Fruit fly (Drosophila melanogaster): ENCODE measurements around the gene CG6765.
A peak's percentile ranks its signal among the peaks of the same experiment; 100 is the strongest.

Gene CG6765

DNA sequence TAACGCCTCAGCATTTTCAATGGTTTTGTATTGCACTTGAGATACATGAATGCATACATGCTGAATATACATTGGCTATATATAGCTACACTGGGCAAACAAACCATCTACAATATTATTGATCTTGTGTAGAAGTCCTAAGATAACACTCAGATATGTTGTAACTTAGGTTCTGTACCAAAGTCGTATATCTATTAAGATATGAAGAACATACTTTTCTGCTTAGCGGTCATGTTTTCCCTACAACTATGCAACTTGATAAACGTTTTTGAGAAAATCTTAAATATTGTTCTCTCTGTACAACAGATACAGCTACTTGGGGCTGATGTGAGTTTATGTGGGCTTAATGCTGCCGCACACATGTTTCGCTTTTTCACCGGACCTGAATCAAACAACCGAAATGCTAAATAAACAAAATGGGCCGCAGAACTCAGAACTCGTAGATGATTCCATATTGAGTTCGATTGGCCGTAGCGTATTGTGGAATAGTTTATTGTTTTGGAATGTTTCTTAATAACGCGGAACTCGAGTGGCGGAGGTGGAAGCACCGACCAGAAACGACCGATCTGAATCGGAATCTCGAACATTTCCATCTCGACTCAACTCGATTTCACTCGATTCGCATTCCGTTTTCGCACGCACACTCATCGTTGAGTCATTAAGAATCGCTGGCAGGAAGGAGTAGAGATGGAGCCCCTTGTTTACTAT lies 36.8 kb downstream of the CG6765 start:
- TF ChIP-seq CG17806 (tag; optimal IDR thresholded peaks at IDR 0.05): peak; percentile 47
- TF ChIP-seq CG8159 (tag; optimal IDR thresholded peaks at IDR 0.05): peak; percentile 73
- TF ChIP-seq CG34367 (tag; optimal IDR thresholded peaks at IDR 0.05): peak; percentile 29
- TF ChIP-seq Ets98B (GFP tag; IDR thresholded peaks at IDR 0.05): peak; percentile 58
- peak; percentile 66 for TF ChIP-seq CG15710 (tag; optimal IDR thresholded peaks at IDR 0.05)
- peak; percentile 68 for TF ChIP-seq CG14655 (GFP tag; optimal IDR thresholded peaks at IDR 0.05)
- peak; percentile 41 for TF ChIP-seq Pif1B (GFP tag; optimal IDR thresholded peaks at IDR 0.05)
- no peak for TF ChIP-seq rn (GFP tag; IDR thresholded peaks at IDR 0.05)
- TF ChIP-seq fd96Ca (GFP tag; IDR thresholded peaks at IDR 0.05): peak; percentile 62; the same call in 2 of the 3 replicates
- no peak for TF ChIP-seq gl (tag; optimal IDR thresholded peaks at IDR 0.05)
- TF ChIP-seq Pif1A (GFP tag; optimal IDR thresholded peaks at IDR 0.05): peak; percentile 43
- TF ChIP-seq CG9948 (tag; optimal IDR thresholded peaks at IDR 0.05): peak; percentile 64
- TF ChIP-seq EcR (GFP tag; optimal IDR thresholded peaks at IDR 0.05): no peak
- TF ChIP-seq CG8301 (tag; optimal IDR thresholded peaks at IDR 0.05): peak; percentile 56
- TF ChIP-seq CG4496 (GFP tag; IDR thresholded peaks at IDR 0.05): peak; percentile 78
- TF ChIP-seq CG13204 (GFP tag; optimal IDR thresholded peaks at IDR 0.05): no peak
- peak; percentile 60; the same call in 1 of the 2 replicates for TF ChIP-seq CG32121 (GFP tag; IDR thresholded peaks at IDR 0.05)
- no peak for TF ChIP-seq CG10348 (GFP tag; IDR thresholded peaks at IDR 0.05)

DNA sequence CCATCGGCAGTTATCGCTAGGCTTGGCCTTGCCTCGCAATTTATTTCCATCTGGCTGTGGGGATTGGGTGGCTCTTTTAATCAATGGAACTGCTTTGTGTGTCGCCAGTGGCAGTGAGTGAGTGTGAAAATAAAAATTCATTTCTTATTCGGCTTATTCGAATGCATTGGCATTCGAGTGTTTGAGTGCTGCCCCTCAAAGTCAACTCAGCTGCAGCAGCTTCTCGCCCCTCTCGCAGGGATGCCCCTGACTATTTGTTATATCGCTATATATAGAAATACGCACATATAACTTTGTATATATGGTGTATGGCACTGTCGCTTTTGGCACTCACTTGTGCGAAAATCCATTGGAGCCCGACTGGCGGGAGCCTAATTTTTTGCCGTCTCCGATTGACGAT lies 38.3 kb downstream of the CG6765 start:
- peak; percentile 43 for TF ChIP-seq EcR (GFP tag; optimal IDR thresholded peaks at IDR 0.05)
- no peak for TF ChIP-seq CG12605 (GFP tag; IDR thresholded peaks at IDR 0.05)
- TF ChIP-seq Ets98B (GFP tag; IDR thresholded peaks at IDR 0.05): peak; percentile 57
- TF ChIP-seq CG8301 (tag; optimal IDR thresholded peaks at IDR 0.05): no peak
- no peak for TF ChIP-seq CG15710 (tag; optimal IDR thresholded peaks at IDR 0.05)
- TF ChIP-seq Snoo (tag; optimal IDR thresholded peaks at IDR 0.05): no peak
- TF ChIP-seq CG4496 (GFP tag; IDR thresholded peaks at IDR 0.05): 0 out of 3 replicates have a peak, but pooled peaks have one; percentile 30
- TF ChIP-seq CG9948 (tag; optimal IDR thresholded peaks at IDR 0.05): no peak
- no peak for TF ChIP-seq D1 (tag; optimal IDR thresholded peaks at IDR 0.05)
- peak; percentile 64 for TF ChIP-seq fd96Ca (GFP tag; IDR thresholded peaks at IDR 0.05)
- TF ChIP-seq CG34367 (tag; optimal IDR thresholded peaks at IDR 0.05): no peak
- no peak for TF ChIP-seq gl (tag; optimal IDR thresholded peaks at IDR 0.05)
- TF ChIP-seq rn (GFP tag; IDR thresholded peaks at IDR 0.05): no peak
- peak; percentile 5 for TF ChIP-seq CG14655 (GFP tag; optimal IDR thresholded peaks at IDR 0.05)
- peak; percentile 55 for TF ChIP-seq CG32121 (GFP tag; IDR thresholded peaks at IDR 0.05)
- TF ChIP-seq Pif1A (GFP tag; optimal IDR thresholded peaks at IDR 0.05): no peak
- no peak for TF ChIP-seq Pif1B (GFP tag; optimal IDR thresholded peaks at IDR 0.05)
- no peak for TF ChIP-seq CG17806 (tag; optimal IDR thresholded peaks at IDR 0.05)
- no peak for TF ChIP-seq CG8159 (tag; optimal IDR thresholded peaks at IDR 0.05)
- no peak for TF ChIP-seq CG13204 (GFP tag; optimal IDR thresholded peaks at IDR 0.05)
- TF ChIP-seq CG10348 (GFP tag; IDR thresholded peaks at IDR 0.05): no peak

DNA sequence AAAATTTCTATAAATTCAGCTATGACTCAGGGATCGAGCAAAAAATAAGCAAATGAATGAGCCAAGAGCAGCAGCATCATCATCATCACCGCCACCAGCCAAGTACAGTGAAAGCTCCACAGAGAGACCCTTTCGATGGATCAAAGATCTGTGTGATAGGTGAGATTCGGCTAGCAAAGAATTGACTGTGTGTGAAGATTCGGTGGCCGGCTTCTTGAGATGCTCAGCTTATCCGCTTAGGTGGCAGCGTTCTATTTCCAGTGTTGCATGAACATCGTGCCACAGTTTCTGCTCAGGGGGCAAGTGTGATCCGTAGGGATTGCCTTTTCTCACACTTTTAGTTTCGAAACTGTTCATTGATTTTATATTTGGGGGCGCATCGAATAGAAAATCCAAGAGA lies 40.6 kb downstream of the CG6765 start:
- TF ChIP-seq CG32121 (GFP tag; IDR thresholded peaks at IDR 0.05) (peak; percentile 47; the same call in 1 of the 2 replicates), CG17806 (tag; optimal IDR thresholded peaks at IDR 0.05) (no peak)

DNA sequence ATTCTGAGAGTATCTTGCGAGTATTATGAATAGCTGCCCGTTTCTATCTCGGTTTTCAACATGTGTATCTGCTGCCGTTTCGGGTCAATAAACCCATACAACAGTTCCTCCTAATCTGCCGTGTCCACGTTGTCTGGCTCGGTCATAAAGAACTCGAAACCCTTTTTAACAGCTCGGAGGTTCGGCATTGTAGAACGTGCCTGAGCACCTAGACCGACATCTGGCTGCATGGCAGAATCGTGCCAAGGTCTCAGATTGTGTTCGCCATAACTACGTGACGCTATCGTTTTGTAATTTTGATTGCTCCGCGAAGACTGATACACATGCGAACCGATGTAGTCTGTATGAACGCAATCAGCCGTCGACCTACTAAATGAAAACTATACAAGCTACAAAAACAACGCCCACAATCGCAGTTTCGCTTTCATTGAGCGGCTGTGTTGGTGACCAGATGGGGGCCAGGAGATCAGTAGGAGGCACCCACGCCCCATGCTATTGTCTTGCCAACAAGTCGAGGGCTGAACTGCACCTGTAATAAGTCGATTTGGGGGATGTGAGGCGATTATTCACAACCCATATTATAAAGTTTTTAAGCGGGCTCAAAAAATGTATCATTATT lies 41.6 kb downstream of the CG6765 start:
- TF ChIP-seq fd96Ca (GFP tag; IDR thresholded peaks at IDR 0.05): no peak
- no peak for TF ChIP-seq rn (GFP tag; IDR thresholded peaks at IDR 0.05)
- 0 out of 3 replicates have a peak, but pooled peaks have one; percentile 48 for TF ChIP-seq CG4496 (GFP tag; IDR thresholded peaks at IDR 0.05)
- TF ChIP-seq EcR (GFP tag; optimal IDR thresholded peaks at IDR 0.05): peak; percentile 83
- no peak for TF ChIP-seq CG10348 (GFP tag; IDR thresholded peaks at IDR 0.05)

DNA sequence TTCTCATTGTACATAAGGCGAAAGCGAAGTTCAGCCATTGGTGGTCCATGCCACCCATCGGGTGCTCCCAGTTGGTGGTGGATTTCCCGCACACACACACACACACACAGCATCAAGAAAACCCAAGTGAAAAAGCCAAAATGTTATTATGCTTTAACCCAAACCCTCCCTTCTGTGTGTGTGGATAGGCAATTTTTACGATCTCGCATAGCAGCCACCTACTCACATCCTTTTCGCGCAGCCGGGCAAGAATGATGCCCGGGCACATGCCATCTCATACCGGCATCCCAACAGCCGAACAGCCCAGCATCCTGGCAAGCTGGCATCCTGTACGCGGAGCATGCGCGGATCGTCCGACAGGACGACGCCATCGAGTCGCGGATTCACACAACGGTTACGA lies 44.5 kb downstream of the CG6765 start:
- no peak for TF ChIP-seq CG4496 (GFP tag; IDR thresholded peaks at IDR 0.05)
- TF ChIP-seq Ets98B (GFP tag; IDR thresholded peaks at IDR 0.05): no peak
- TF ChIP-seq CG12605 (GFP tag; IDR thresholded peaks at IDR 0.05): no peak
- TF ChIP-seq CG34367 (tag; optimal IDR thresholded peaks at IDR 0.05): no peak
- TF ChIP-seq CG8301 (tag; optimal IDR thresholded peaks at IDR 0.05): no peak
- TF ChIP-seq fd96Ca (GFP tag; IDR thresholded peaks at IDR 0.05): no peak
- TF ChIP-seq CG13204 (GFP tag; optimal IDR thresholded peaks at IDR 0.05): no peak
- no peak for TF ChIP-seq CG14655 (GFP tag; optimal IDR thresholded peaks at IDR 0.05)
- no peak for TF ChIP-seq CG17806 (tag; optimal IDR thresholded peaks at IDR 0.05)
- TF ChIP-seq Pif1B (GFP tag; optimal IDR thresholded peaks at IDR 0.05): no peak
- no peak for TF ChIP-seq gl (tag; optimal IDR thresholded peaks at IDR 0.05)

DNA sequence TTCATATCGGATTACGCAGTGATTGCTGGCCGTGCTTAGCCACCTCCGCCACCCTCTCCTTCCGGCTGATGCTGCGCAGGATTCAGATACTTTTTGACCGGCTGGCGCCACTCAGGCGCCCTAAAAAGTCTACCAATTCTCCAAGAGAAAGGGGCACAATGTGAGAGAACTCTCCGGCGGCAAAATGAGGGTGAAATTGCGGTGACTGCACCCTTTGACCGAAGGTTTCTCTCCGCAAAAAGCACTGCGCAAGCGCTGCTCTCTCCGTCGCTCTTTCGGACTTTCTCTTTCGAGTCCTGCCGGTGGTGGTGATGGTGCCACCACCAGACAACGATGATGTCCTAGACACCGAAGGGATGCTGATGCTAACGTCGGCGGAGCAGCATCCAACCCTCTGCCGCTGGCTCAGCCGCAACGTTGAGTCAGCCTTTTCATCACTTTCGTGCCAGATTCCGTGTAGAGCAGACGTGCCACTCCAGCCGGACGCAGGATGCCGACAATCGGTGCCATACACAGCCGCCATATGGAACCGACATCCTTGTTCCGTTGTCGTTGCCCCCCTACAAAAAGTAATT lies 47.3 kb downstream of the CG6765 start:
- TF ChIP-seq CG8301 (tag; optimal IDR thresholded peaks at IDR 0.05) (no peak), CG32121 (GFP tag; IDR thresholded peaks at IDR 0.05) (no peak), CG17806 (tag; optimal IDR thresholded peaks at IDR 0.05) (no peak), CG14655 (GFP tag; optimal IDR thresholded peaks at IDR 0.05) (no peak), Pif1A (GFP tag; optimal IDR thresholded peaks at IDR 0.05) (no peak), Snoo (tag; optimal IDR thresholded peaks at IDR 0.05) (no peak), Pif1B (GFP tag; optimal IDR thresholded peaks at IDR 0.05) (no peak), CG4496 (GFP tag; IDR thresholded peaks at IDR 0.05) (no peak), D1 (tag; optimal IDR thresholded peaks at IDR 0.05) (no peak), CG34367 (tag; optimal IDR thresholded peaks at IDR 0.05) (no peak), CG8159 (tag; optimal IDR thresholded peaks at IDR 0.05) (no peak), fd96Ca (GFP tag; IDR thresholded peaks at IDR 0.05) (no peak)
